1 fruit fly cellular context compared by ENCODE assay signal in the genomic region with DNA sequence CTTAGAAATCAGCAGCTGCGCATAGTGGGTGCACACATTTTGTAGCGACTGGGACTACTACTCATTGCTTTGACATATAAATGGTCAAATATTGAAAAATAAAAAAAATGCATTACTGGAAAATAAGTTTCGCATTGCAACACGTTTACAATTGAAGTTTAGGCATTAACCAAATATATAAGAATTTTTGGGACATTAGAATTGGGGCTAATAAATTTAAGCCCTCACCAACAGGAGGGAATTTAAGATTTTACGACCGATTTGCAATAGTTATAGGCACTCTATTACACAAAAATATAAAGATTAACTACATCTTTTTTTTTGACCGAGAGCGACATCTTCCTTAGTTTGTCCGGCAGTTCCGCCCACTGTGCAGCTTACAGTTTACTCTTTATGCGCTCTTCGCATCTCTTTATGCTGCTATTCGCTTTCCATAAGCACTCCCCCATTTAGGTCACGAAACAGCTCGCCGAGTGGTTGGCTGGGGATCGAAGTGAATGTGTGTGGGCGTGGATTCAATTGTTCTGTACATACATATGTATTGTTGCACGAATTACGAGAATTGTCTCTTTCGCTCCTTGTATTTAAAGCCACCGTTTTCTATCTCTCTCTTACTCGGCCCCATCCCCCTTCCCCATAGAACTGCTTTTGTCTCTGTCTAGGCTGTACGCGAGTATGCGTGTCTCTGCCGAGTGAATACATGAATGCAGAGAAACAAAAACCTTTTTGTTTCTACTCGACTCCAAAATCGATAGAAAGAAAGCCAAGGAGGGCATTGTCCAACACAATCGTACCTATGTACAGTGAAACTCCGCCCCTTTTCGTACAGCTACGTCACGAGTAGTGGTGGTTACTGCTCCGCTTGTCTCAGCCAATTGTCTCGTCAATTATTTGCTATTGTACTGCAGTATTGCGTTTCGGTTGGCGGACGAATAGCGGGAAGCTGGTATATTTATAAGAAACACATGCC.
TF ChIP-seq lines count a peak whose summit lies in the region.

No protein-coding gene starts in this region.

TF ChIP-seq in whole organism, embryonic, 481 proteins besides CTCF, POLR2A, EP300 and RAD21 (continued from another document and continues in another):
- TF ChIP-seq Trl (optimal IDR thresholded peaks at IDR 0.05; lab: Kevin White, UChicago) (peak; percentile 70 to 78), Trl (GFP tag; optimal IDR thresholded peaks at IDR 0.05; lab: Kevin White, UChicago) (peak; percentile 58), dmrt11E (tag; optimal IDR thresholded peaks at IDR 0.05; lab: Kevin White, UChicago) (peak; percentile 82), CG17359 (tag; optimal IDR thresholded peaks at IDR 0.05; lab: Kevin White, UChicago) (peak; percentile 66), CG6683 (GFP tag; optimal IDR thresholded peaks at IDR 0.05; lab: Kevin White, UChicago) (peak; percentile 72), prd (optimal IDR thresholded peaks at IDR 0.05; lab: Kevin White, UChicago) (no peak), prd (GFP tag; IDR thresholded peaks at IDR 0.05; lab: Robert Waterston, UW) (peak; percentile 80), CG10565 (GFP tag; optimal IDR thresholded peaks at IDR 0.05; lab: Kevin White, UChicago) (peak; percentile 48), Hey (tag; optimal IDR thresholded peaks at IDR 0.05; lab: Kevin White, UChicago) (no peak), CrebB (tag; optimal IDR thresholded peaks at IDR 0.05; lab: Kevin White, UChicago) (no peak), seq (GFP tag; IDR thresholded peaks at IDR 0.05; lab: Robert Waterston, UW) (peak; percentile 77), org-1 (GFP tag; optimal IDR thresholded peaks at IDR 0.05; lab: Kevin White, UChicago) (peak; percentile 86), exex (tag; optimal IDR thresholded peaks at IDR 0.05; lab: Kevin White, UChicago) (no peak), sim (GFP tag; IDR thresholded peaks at IDR 0.05; lab: Robert Waterston, UW) (no peak), tin (GFP tag; optimal IDR thresholded peaks at IDR 0.05; lab: Kevin White, UChicago) (peak; percentile 80), Hr39 (optimal IDR thresholded peaks at IDR 0.05; lab: Kevin White, UChicago) (no peak), Atf6 (GFP tag; IDR thresholded peaks at IDR 0.05; lab: Robert Waterston, UW) (0 out of 2 replicates have a peak, but pooled peaks have one; percentile 52), CG6254 (GFP tag; optimal IDR thresholded peaks at IDR 0.05; lab: Kevin White, UChicago) (peak; percentile 77), pzg (GFP tag; optimal IDR thresholded peaks at IDR 0.05; lab: Kevin White, UChicago) (no peak), slp2 (GFP tag; optimal IDR thresholded peaks at IDR 0.05; lab: Kevin White, UChicago) (peak; percentile 84), CG3407 (GFP tag; optimal IDR thresholded peaks at IDR 0.05; lab: Kevin White, UChicago) (peak; percentile 77), dan (GFP tag; IDR thresholded peaks at IDR 0.05; lab: Robert Waterston, UW) (no peak), CG11093 (GFP tag; IDR thresholded peaks at IDR 0.05; lab: Robert Waterston, UW) (no peak; the same call in 1 of the 3 replicates), az2 (GFP tag; optimal IDR thresholded peaks at IDR 0.05; lab: Kevin White, UChicago) (peak; percentile 86), CG3065 (GFP tag; optimal IDR thresholded peaks at IDR 0.05; lab: Kevin White, UChicago) (no peak), CG12219 (GFP tag; optimal IDR thresholded peaks at IDR 0.05; lab: Kevin White, UChicago) (peak; percentile 70), tio (GFP tag; optimal IDR thresholded peaks at IDR 0.05; lab: Kevin White, UChicago) (peak; percentile 93), HHEX (GFP tag; optimal IDR thresholded peaks at IDR 0.05; lab: Kevin White, UChicago) (peak; percentile 86), Vsx1 (GFP tag; optimal IDR thresholded peaks at IDR 0.05; lab: Kevin White, UChicago) (peak; percentile 32), CG8281 (tag; optimal IDR thresholded peaks at IDR 0.05; lab: Kevin White, UChicago) (peak; percentile 66), pnt (GFP tag; optimal IDR thresholded peaks at IDR 0.05; lab: Kevin White, UChicago) (peak; percentile 70), Dek (tag; optimal IDR thresholded peaks at IDR 0.05; lab: Kevin White, UChicago) (no peak), YL-1 (GFP tag; optimal IDR thresholded peaks at IDR 0.05; lab: Kevin White, UChicago) (peak; percentile 46), pb (GFP tag; optimal IDR thresholded peaks at IDR 0.05; lab: Kevin White, UChicago) (peak; percentile 73), ap (GFP tag; IDR thresholded peaks at IDR 0.05; lab: Robert Waterston, UW) (peak; percentile 36; the same call in 1 of the 2 replicates), CG4328 (GFP tag; optimal IDR thresholded peaks at IDR 0.05; lab: Kevin White, UChicago) (peak; percentile 75), Xbp1 (GFP tag; optimal IDR thresholded peaks at IDR 0.05; lab: Kevin White, UChicago) (peak; percentile 82), jumu (GFP tag; optimal IDR thresholded peaks at IDR 0.05; lab: Kevin White, UChicago) (peak; percentile 75), grau (tag; optimal IDR thresholded peaks at IDR 0.05; lab: Kevin White, UChicago) (peak; percentile 72), wdn (GFP tag; IDR thresholded peaks at IDR 0.05; lab: Robert Waterston, UW) (0 out of 2 replicates have a peak, but pooled peaks have one; percentile 9), CG13894 (tag; optimal IDR thresholded peaks at IDR 0.05; lab: Kevin White, UChicago) (no peak), CG7839 (tag; optimal IDR thresholded peaks at IDR 0.05; lab: Kevin White, UChicago) (peak; percentile 88), CG3995 (GFP tag; optimal IDR thresholded peaks at IDR 0.05; lab: Kevin White, UChicago) (no peak), tgo (GFP tag; IDR thresholded peaks at IDR 0.05; lab: Robert Waterston, UW) (peak; percentile 64; the same call in 2 of the 3 replicates), Sin3A (optimal IDR thresholded peaks at IDR 0.05; lab: Kevin White, UChicago) (no peak), CG9876 (GFP tag; optimal IDR thresholded peaks at IDR 0.05; lab: Kevin White, UChicago) (no peak), CG32767 (GFP tag; IDR thresholded peaks at IDR 0.05; lab: Robert Waterston, UW) (peak; percentile 68; the same call in 1 of the 2 replicates), CG2889 (GFP tag; IDR thresholded peaks at IDR 0.05; lab: Robert Waterston, UW) (peak; percentile 35; the same call in 1 of the 3 replicates), Elba2 (GFP tag; optimal IDR thresholded peaks at IDR 0.05; lab: Kevin White, UChicago) (no peak), klu (GFP tag; IDR thresholded peaks at IDR 0.05; lab: Robert Waterston, UW) (no peak; the same call in 1 of the 2 replicates), vnd (GFP tag; IDR thresholded peaks at IDR 0.05; lab: Robert Waterston, UW; ENCODE audit: partially characterized antibody) (no peak), Dll (GFP tag; IDR thresholded peaks at IDR 0.05; lab: Robert Waterston, UW; ENCODE audit: partially characterized antibody) (no peak; the same call in 3 of the 4 replicates), trh (GFP tag; optimal IDR thresholded peaks at IDR 0.05; lab: Kevin White, UChicago) (peak; percentile 48), CG17568 (GFP tag; optimal IDR thresholded peaks at IDR 0.05; lab: Kevin White, UChicago) (peak; percentile 60), CG15514 (GFP tag; optimal IDR thresholded peaks at IDR 0.05; lab: Kevin White, UChicago) (no peak), zen2 (GFP tag; IDR thresholded peaks at IDR 0.05; lab: Robert Waterston, UW; ENCODE audit: partially characterized antibody) (no peak), ac (GFP tag; optimal IDR thresholded peaks at IDR 0.05; lab: Kevin White, UChicago) (peak; percentile 65), amos (GFP tag; IDR thresholded peaks at IDR 0.05; lab: Robert Waterston, UW; ENCODE audit: partially characterized antibody) (no peak), Oaz (GFP tag; IDR thresholded peaks at IDR 0.05; lab: Robert Waterston, UW) (no peak), BEAF-32 (GFP tag; optimal IDR thresholded peaks at IDR 0.05; lab: Kevin White, UChicago) (no peak), mam (GFP tag; optimal IDR thresholded peaks at IDR 0.05; lab: Kevin White, UChicago) (peak; percentile 72), ttk (GFP tag; IDR thresholded peaks at IDR 0.05; lab: Robert Waterston, UW) (no peak; the same call in 1 of the 2 replicates), bowl (GFP tag; IDR thresholded peaks at IDR 0.05; lab: Robert Waterston, UW) (no peak), Poxn (GFP tag; IDR thresholded peaks at IDR 0.05; lab: Robert Waterston, UW) (no peak), trem (tag; optimal IDR thresholded peaks at IDR 0.05; lab: Kevin White, UChicago) (peak; percentile 40), B-H2 (GFP tag; optimal IDR thresholded peaks at IDR 0.05; lab: Kevin White, UChicago) (peak; percentile 22), CG4707 (GFP tag; optimal IDR thresholded peaks at IDR 0.05; lab: Kevin White, UChicago) (peak; percentile 39), zfh1 (GFP tag; IDR thresholded peaks at IDR 0.05; lab: Robert Waterston, UW) (peak; percentile 51; the same call in 1 of the 3 replicates), CG18764 (GFP tag; optimal IDR thresholded peaks at IDR 0.05; lab: Kevin White, UChicago) (peak; percentile 60), CG12659 (GFP tag; optimal IDR thresholded peaks at IDR 0.05; lab: Kevin White, UChicago) (peak; percentile 90), Pdp1 (GFP tag; optimal IDR thresholded peaks at IDR 0.05; lab: Kevin White, UChicago) (peak; percentile 75 to 86), HLH3B (GFP tag; IDR thresholded peaks at IDR 0.05; lab: Robert Waterston, UW) (peak; percentile 71; the same call in 1 of the 2 replicates), scrt (GFP tag; optimal IDR thresholded peaks at IDR 0.05; lab: Kevin White, UChicago) (peak; percentile 38), repo (GFP tag; optimal IDR thresholded peaks at IDR 0.05; lab: Kevin White, UChicago) (peak; percentile 66), CG4424 (GFP tag; optimal IDR thresholded peaks at IDR 0.05; lab: Kevin White, UChicago) (peak; percentile 90), CG2199 (GFP tag; IDR thresholded peaks at IDR 0.05; lab: Robert Waterston, UW) (0 out of 3 replicates have a peak, but pooled peaks have one; percentile 68), CG18262 (tag; optimal IDR thresholded peaks at IDR 0.05; lab: Kevin White, UChicago) (peak; percentile 88), sug (tag; optimal IDR thresholded peaks at IDR 0.05; lab: Kevin White, UChicago) (no peak), fd64A (GFP tag; optimal IDR thresholded peaks at IDR 0.05; lab: Kevin White, UChicago) (peak; percentile 23), tll (GFP tag; optimal IDR thresholded peaks at IDR 0.05; lab: Kevin White, UChicago) (no peak), CG18476 (GFP tag; optimal IDR thresholded peaks at IDR 0.05; lab: Kevin White, UChicago) (peak; percentile 83), so (GFP tag; IDR thresholded peaks at IDR 0.05; lab: Robert Waterston, UW) (peak; percentile 72; the same call in 1 of the 3 replicates), pros (GFP tag; optimal IDR thresholded peaks at IDR 0.05; lab: Kevin White, UChicago) (no peak), Gug (GFP tag; IDR thresholded peaks at IDR 0.05; lab: Robert Waterston, UW) (peak; percentile 65; the same call in 3 of the 4 replicates), ara (GFP tag; IDR thresholded peaks at IDR 0.05; lab: Robert Waterston, UW) (peak; percentile 61; the same call in 1 of the 2 replicates), NK7.1 (GFP tag; optimal IDR thresholded peaks at IDR 0.05; lab: Kevin White, UChicago) (peak; percentile 66), otp (GFP tag; IDR thresholded peaks at IDR 0.05; lab: Robert Waterston, UW) (no peak), tna (GFP tag; IDR thresholded peaks at IDR 0.05; lab: Robert Waterston, UW; ENCODE audit: partially characterized antibody) (no peak), zfh2 (GFP tag; optimal IDR thresholded peaks at IDR 0.05; lab: Kevin White, UChicago) (peak; percentile 35), Rx (GFP tag; IDR thresholded peaks at IDR 0.05; lab: Robert Waterston, UW) (peak; percentile 50; the same call in 1 of the 2 replicates), CG5953 (GFP tag; IDR thresholded peaks at IDR 0.05; lab: Robert Waterston, UW) (no peak), Oli (tag; optimal IDR thresholded peaks at IDR 0.05; lab: Kevin White, UChicago) (peak; percentile 92), CG4820 (GFP tag; optimal IDR thresholded peaks at IDR 0.05; lab: Kevin White, UChicago) (peak; percentile 72), maf-S (GFP tag; optimal IDR thresholded peaks at IDR 0.05; lab: Kevin White, UChicago) (peak; percentile 86), CG10654 (GFP tag; optimal IDR thresholded peaks at IDR 0.05; lab: Kevin White, UChicago) (peak; percentile 67), CG1792 (GFP tag; optimal IDR thresholded peaks at IDR 0.05; lab: Kevin White, UChicago) (peak; percentile 64), CG11723 (GFP tag; optimal IDR thresholded peaks at IDR 0.05; lab: Kevin White, UChicago) (peak; percentile 80), sc (optimal IDR thresholded peaks at IDR 0.05; lab: Kevin White, UChicago) (no peak), sc (GFP tag; optimal IDR thresholded peaks at IDR 0.05; lab: Kevin White, UChicago) (peak; percentile 88), Ptx1 (GFP tag; IDR thresholded peaks at IDR 0.05; lab: Robert Waterston, UW) (peak; percentile 84), CG8478 (optimal IDR thresholded peaks at IDR 0.05; lab: Kevin White, UChicago) (no peak), CG1832 (GFP tag; optimal IDR thresholded peaks at IDR 0.05; lab: Kevin White, UChicago) (peak; percentile 84), GATAe (GFP tag; conservative IDR thresholded peaks at IDR 0.05; lab: Robert Waterston, UW) (0 out of 2 replicates have a peak, but pooled peaks have one; percentile 16), CG10543 (GFP tag; optimal IDR thresholded peaks at IDR 0.05; lab: Kevin White, UChicago) (peak; percentile 83), psq (GFP tag; optimal IDR thresholded peaks at IDR 0.05; lab: Kevin White, UChicago) (peak; percentile 59), ro (GFP tag; IDR thresholded peaks at IDR 0.05; lab: Robert Waterston, UW) (peak; percentile 45; the same call in 1 of the 2 replicates), lola (GFP tag; optimal IDR thresholded peaks at IDR 0.05; lab: Kevin White, UChicago) (peak in 1 of 3 experiments; percentile 81), CG14014 (GFP tag; IDR thresholded peaks at IDR 0.05; lab: Robert Waterston, UW) (peak; percentile 60; the same call in 1 of the 2 replicates), al (GFP tag; IDR thresholded peaks at IDR 0.05; lab: Robert Waterston, UW) (peak; percentile 70; the same call in 1 of the 2 replicates), luna (GFP tag; optimal IDR thresholded peaks at IDR 0.05; lab: Kevin White, UChicago) (peak; percentile 59), HmgD (GFP tag; optimal IDR thresholded peaks at IDR 0.05; lab: Kevin White, UChicago) (no peak), CG16813 (GFP tag; IDR thresholded peaks at IDR 0.05; lab: Robert Waterston, UW; ENCODE audit: partially characterized antibody) (no peak), CG12071 (GFP tag; optimal IDR thresholded peaks at IDR 0.05; lab: Kevin White, UChicago) (no peak), CG31224 (GFP tag; IDR thresholded peaks at IDR 0.05; lab: Robert Waterston, UW) (no peak; the same call in none of the 2 replicates), ham (GFP tag; IDR thresholded peaks at IDR 0.05; lab: Robert Waterston, UW) (no peak), ci (GFP tag; IDR thresholded peaks at IDR 0.05; lab: Robert Waterston, UW) (no peak)
